Worm (Caenorhabditis elegans) whole organism, L4 larva: ENCODE data around the gene R04D3.3.

Source experiments
- D1046.2 ChIP-seq: fragments of 200-800 bp; sonication (Bioruptor generic); IDR thresholded peaks from 2 replicates; pipeline ENCODE4 v1.3.6; 2022; ENCODE audit warnings: missing genetic modification characterization, missing compliant biosample characterization
- F10B5.3 ChIP-seq: sonication (generic microtip); optimal IDR thresholded peaks from 2 replicates; lab custom pipeline; 2016; ENCODE audit warnings: mild to moderate bottlenecking, missing genetic modification characterization, missing compliant biosample characterization
- F37D6.2 ChIP-seq: sonication (generic microtip); optimal IDR thresholded peaks from 2 replicates; lab custom pipeline; 2016; ENCODE audit warnings: mild to moderate bottlenecking, missing genetic modification characterization, missing compliant biosample characterization
- F49E8.2 ChIP-seq: sonication (generic microtip); optimal IDR thresholded peaks from 2 replicates; lab custom pipeline; 2016; ENCODE audit warnings: missing compliant biosample characterization, mild to moderate bottlenecking, missing genetic modification characterization, borderline replicate concordance
- R02D3.7 ChIP-seq: fragments of 150-350 bp; sonication (generic microtip); optimal IDR thresholded peaks from 3 replicates; lab custom pipeline; 2014; ENCODE audit warnings: missing biosample characterization, missing genetic modification characterization
- T20F7.1 ChIP-seq: fragments of 200-800 bp; sonication (Bioruptor generic); optimal IDR thresholded peaks from 2 replicates; lab custom pipeline; 2018; ENCODE audit warnings: mild to moderate bottlenecking, missing genetic modification characterization, missing compliant biosample characterization
- T26A8.4 ChIP-seq: fragments of 200-800 bp; sonication (Bioruptor generic); IDR thresholded peaks from 2 replicates; pipeline ENCODE4 v1.3.6; 2022; ENCODE audit warnings: missing genetic modification characterization, missing compliant biosample characterization
- Y105C5A.15 ChIP-seq: fragments of 200-800 bp; sonication (Bioruptor generic); IDR thresholded peaks from 2 replicates; pipeline ENCODE4 v1.3.6; 2022; ENCODE audit warnings: missing genetic modification characterization, missing compliant biosample characterization
- ama-1 ChIP-seq: fragments of 150-350 bp; optimal IDR thresholded peaks from 2 replicates; lab custom pipeline; 2014; ENCODE audit warnings: inconsistent platforms, mixed read lengths
- arid-1 ChIP-seq: fragments of 200-800 bp; sonication (Bioruptor generic); conservative IDR thresholded peaks from 2 replicates; pipeline ENCODE4 v1.3.6; 2022; ENCODE audit warnings: missing genetic modification reagents, missing genetic modification characterization, missing compliant biosample characterization
- ces-1 ChIP-seq: fragments of 150-350 bp; sonication (generic microtip); optimal IDR thresholded peaks from 4 replicates; lab custom pipeline; 2014; ENCODE audit warnings: missing biosample characterization, missing genetic modification reagents, missing genetic modification characterization
- cey-2 ChIP-seq: sonication (generic microtip); optimal IDR thresholded peaks from 3 replicates; lab custom pipeline; 2017; ENCODE audit warnings: missing genetic modification characterization, mild to moderate bottlenecking, missing compliant biosample characterization, antibody characterized with exemption, borderline replicate concordance; ENCODE audit not compliant: insufficient read depth
- daf-16 ChIP-seq, 3 experiments: sonication (generic microtip); optimal IDR thresholded peaks; 2 replicates each; lab custom pipeline; 2016 to 2017; ENCODE audit warnings: missing genetic modification characterization in 3 of 3, missing genetic modification reagents in 3 of 3, mild to moderate bottlenecking in 2 of 3, missing compliant biosample characterization in 2 of 3, missing biosample characterization in 1 of 3, moderate library complexity in 1 of 3
- daf-19 ChIP-seq: fragments of 200-800 bp; sonication (Bioruptor generic); conservative IDR thresholded peaks from 2 replicates; pipeline ENCODE4 v1.3.6; 2022; ENCODE audit warnings: missing genetic modification characterization, missing compliant biosample characterization
- daf-8 ChIP-seq: fragments of 200-800 bp; sonication (Bioruptor generic); IDR thresholded peaks from 2 replicates; pipeline ENCODE4 v1.3.6; 2022; ENCODE audit warnings: missing genetic modification characterization, missing compliant biosample characterization
- dmd-6 ChIP-seq: fragments of 200-800 bp; sonication (Bioruptor generic); IDR thresholded peaks from 2 replicates; pipeline ENCODE4 v1.3.6; 2022; ENCODE audit warnings: missing genetic modification reagents, missing genetic modification characterization, missing compliant biosample characterization
- dmd-8 ChIP-seq: fragments of 200-800 bp; sonication (Bioruptor generic); IDR thresholded peaks from 2 replicates; pipeline ENCODE4 v1.3.6; 2022; ENCODE audit warnings: missing genetic modification characterization, missing compliant biosample characterization
- dmd-9 ChIP-seq: fragments of 200-800 bp; sonication (Bioruptor generic); IDR thresholded peaks from 2 replicates; pipeline ENCODE4 v1.3.6; 2022; ENCODE audit warnings: missing genetic modification reagents, missing genetic modification characterization, missing compliant biosample characterization
- dpl-1 ChIP-seq: fragments of 150-350 bp; optimal IDR thresholded peaks from 2 replicates; lab custom pipeline; 2014; ENCODE audit warnings: missing biosample characterization, missing genetic modification reagents, missing genetic modification characterization
- duxl-1 ChIP-seq: sonication (generic microtip); optimal IDR thresholded peaks from 2 replicates; lab custom pipeline; 2016; ENCODE audit warnings: mild to moderate bottlenecking, missing genetic modification characterization, moderate library complexity, missing compliant biosample characterization; ENCODE audit not compliant: poor library complexity
- dve-1 ChIP-seq: sonication (generic microtip); optimal IDR thresholded peaks from 2 replicates; lab custom pipeline; 2017; ENCODE audit warnings: antibody characterized with exemption, mild to moderate bottlenecking, missing genetic modification characterization, missing compliant biosample characterization; ENCODE audit not compliant: insufficient read depth
- egl-43 ChIP-seq: fragments of 200-800 bp; sonication (Bioruptor generic); IDR thresholded peaks from 2 replicates; pipeline ENCODE4 v1.3.6; 2022; ENCODE audit warnings: missing genetic modification reagents, missing genetic modification characterization, missing compliant biosample characterization
- fos-1 ChIP-seq: fragments of 150-350 bp; optimal IDR thresholded peaks from 2 replicates; lab custom pipeline; 2014; ENCODE audit warnings: missing biosample characterization, missing genetic modification characterization
- gei-8 ChIP-seq: fragments of 200-800 bp; sonication (Bioruptor generic); optimal IDR thresholded peaks from 2 replicates; lab custom pipeline; 2018; ENCODE audit warnings: mild to moderate bottlenecking, missing genetic modification characterization, missing compliant biosample characterization
- hif-1 ChIP-seq, 2 experiments: sonication (generic microtip); optimal IDR thresholded peaks; 2 replicates each; lab custom pipeline; 2016 to 2017; ENCODE audit warnings: missing compliant biosample characterization in 2 of 2, missing genetic modification characterization in 2 of 2, missing genetic modification reagents in 2 of 2, missing genotype in 2 of 2, mild to moderate bottlenecking in 1 of 2
- hlh-30 ChIP-seq: sonication (generic microtip); optimal IDR thresholded peaks from 2 replicates; lab custom pipeline; 2017; ENCODE audit warnings: antibody characterized with exemption, mild to moderate bottlenecking, missing genetic modification characterization, missing compliant biosample characterization; ENCODE audit not compliant: insufficient read depth
- jun-1 ChIP-seq: fragments of 150-350 bp; optimal IDR thresholded peaks from 2 replicates; lab custom pipeline; 2014; ENCODE audit warnings: missing biosample characterization, missing genetic modification reagents, missing genetic modification characterization
- lin-1 ChIP-seq: fragments of 200-800 bp; sonication (Bioruptor generic); IDR thresholded peaks from 2 replicates; pipeline ENCODE4 v1.3.6; 2022; ENCODE audit warnings: missing genetic modification reagents, missing genetic modification characterization, missing compliant biosample characterization
- lin-13 ChIP-seq: fragments of 150-350 bp; optimal IDR thresholded peaks from 2 replicates; lab custom pipeline; 2014; ENCODE audit warnings: missing biosample characterization, missing genetic modification reagents, missing genetic modification characterization
- lin-15B ChIP-seq: fragments of 150-350 bp; sonication (generic microtip); optimal IDR thresholded peaks from 3 replicates; lab custom pipeline; 2014; ENCODE audit warnings: missing biosample characterization, missing genetic modification characterization
- lin-29 ChIP-seq: fragments of 200-800 bp; sonication (Bioruptor generic); IDR thresholded peaks from 2 replicates; pipeline ENCODE4 v1.3.6; 2022; ENCODE audit warnings: missing genetic modification reagents, missing genetic modification characterization, missing compliant biosample characterization
- lir-3 ChIP-seq: sonication (generic microtip); optimal IDR thresholded peaks from 2 replicates; lab custom pipeline; 2016; ENCODE audit warnings: mild to moderate bottlenecking, missing genetic modification characterization, missing compliant biosample characterization
- lsy-2 ChIP-seq, 2 experiments: fragments of 150-350 bp in 1 of 2; sonication (generic microtip) in 1 of 2; optimal IDR thresholded peaks; 2 replicates each; lab custom pipeline; 2014 to 2017; ENCODE audit warnings: missing biosample characterization in 2 of 2, missing genetic modification characterization in 2 of 2
- madf-5 ChIP-seq, 2 experiments: fragments of 200-800 bp; sonication (Bioruptor generic); IDR thresholded peaks; 2 replicates each; pipeline ENCODE4 v1.3.6; 2022; ENCODE audit warnings: missing compliant biosample characterization in 2 of 2, missing genetic modification characterization in 2 of 2
- mes-2 ChIP-seq: sonication (generic microtip); optimal IDR thresholded peaks from 2 replicates; lab custom pipeline; 2016; ENCODE audit warnings: missing genotype, mild to moderate bottlenecking, missing genetic modification characterization, missing compliant biosample characterization; ENCODE audit not compliant: poor library complexity, severe bottlenecking
- nhr-25 ChIP-seq: sonication (generic microtip); optimal IDR thresholded peaks from 2 replicates; lab custom pipeline; 2017; ENCODE audit warnings: missing genetic modification characterization, mild to moderate bottlenecking, missing compliant biosample characterization, antibody characterized with exemption, moderate library complexity, borderline replicate concordance; ENCODE audit not compliant: insufficient read depth
- nhr-42 ChIP-seq: fragments of 200-800 bp; sonication (Bioruptor generic); IDR thresholded peaks from 2 replicates; pipeline ENCODE4 v1.3.6; 2022; ENCODE audit warnings: missing genetic modification characterization, missing compliant biosample characterization
- pha-4 ChIP-seq, 2 experiments: fragments of 150-350 bp in 1 of 2; fragments of 200-800 bp in 1 of 2; sonication (Bioruptor generic) in 1 of 2; IDR thresholded peaks in 1 of 2; optimal IDR thresholded peaks in 1 of 2; 2 replicates each; pipeline versions ENCODE4 v1.3.6 to Lab custom; 2014 to 2022; ENCODE audit warnings: missing genetic modification characterization in 2 of 2, missing genetic modification reagents in 2 of 2, missing biosample characterization in 1 of 2, missing compliant biosample characterization in 1 of 2
- skn-1 ChIP-seq: fragments of 150-350 bp; optimal IDR thresholded peaks from 2 replicates; lab custom pipeline; 2014; ENCODE audit warnings: missing biosample characterization, missing genetic modification characterization
- spr-1 ChIP-seq: sonication (generic microtip); optimal IDR thresholded peaks from 2 replicates; lab custom pipeline; 2016; ENCODE audit warnings: mild to moderate bottlenecking, missing genetic modification characterization, missing compliant biosample characterization
- unc-130 ChIP-seq: sonication (generic microtip); optimal IDR thresholded peaks from 2 replicates; lab custom pipeline; 2016; ENCODE audit warnings: missing genetic modification reagents, missing genetic modification characterization, missing compliant biosample characterization
- unc-39 ChIP-seq: sonication (generic microtip); optimal IDR thresholded peaks from 2 replicates; lab custom pipeline; 2017; ENCODE audit warnings: missing biosample characterization, missing genetic modification characterization
- unc-62 ChIP-seq, 3 experiments: fragments of 150-350 bp in 1 of 3; sonication (generic microtip); optimal IDR thresholded peaks in 2 of 3; peaks in 1 of 3; 1 replicate in 1 of 3; 2 replicates in 2 of 3; lab custom pipeline; 2014 to 2017; ENCODE audit warnings: missing biosample characterization in 3 of 3, missing genetic modification characterization in 3 of 3, missing genetic modification reagents in 3 of 3, missing genotype in 1 of 3
- zfp-2 ChIP-seq: sonication (generic microtip); optimal IDR thresholded peaks from 2 replicates; lab custom pipeline; 2016; ENCODE audit warnings: mild to moderate bottlenecking, missing genetic modification characterization, missing compliant biosample characterization
- zip-11 ChIP-seq: fragments of 200-800 bp; sonication (Bioruptor generic); IDR thresholded peaks from 2 replicates; pipeline ENCODE4 v1.3.6; 2022; ENCODE audit warnings: missing genetic modification characterization, missing compliant biosample characterization
- ztf-11 ChIP-seq: fragments of 150-350 bp; optimal IDR thresholded peaks from 2 replicates; lab custom pipeline; 2014; ENCODE audit warnings: missing biosample characterization, missing genetic modification characterization
- ztf-7 ChIP-seq: fragments of 150-350 bp; optimal IDR thresholded peaks from 2 replicates; lab custom pipeline; 2014; ENCODE audit warnings: missing biosample characterization, missing genetic modification characterization

Gene R04D3.3

DNA sequence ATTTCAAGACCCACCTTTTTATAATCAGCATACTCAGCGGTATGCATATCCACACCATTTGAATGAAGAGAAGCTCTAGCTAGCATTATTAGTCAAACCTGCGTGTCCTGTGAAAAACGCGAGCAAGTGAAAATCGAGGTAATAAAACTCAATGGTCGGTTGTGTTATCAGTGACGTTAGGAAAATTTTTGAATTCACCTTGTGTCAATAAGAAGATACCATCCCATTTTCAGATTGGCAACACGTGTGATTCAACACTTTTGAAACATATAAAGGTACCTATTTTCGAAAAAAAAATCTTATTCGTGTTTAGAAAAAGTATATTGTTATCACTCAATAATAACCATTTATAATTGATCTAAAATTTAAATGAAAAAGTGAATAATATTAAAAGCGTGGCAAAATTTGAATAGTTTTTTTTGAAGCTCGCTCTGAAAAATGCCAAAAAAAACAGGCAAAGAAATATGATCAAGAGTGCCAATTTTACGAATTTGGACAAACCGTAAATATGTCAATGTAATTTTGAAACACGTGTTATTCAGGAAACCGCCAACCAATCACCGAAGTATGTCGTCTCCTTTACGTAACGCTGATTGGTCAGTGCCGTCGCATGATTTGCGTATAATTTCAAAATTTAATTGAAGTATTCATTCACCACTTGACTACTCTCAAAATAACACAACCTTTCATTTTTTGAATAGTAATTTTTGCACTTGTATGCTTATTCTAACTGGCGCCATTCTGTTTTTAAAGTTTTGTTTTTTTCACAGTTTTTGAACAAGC is 21.4 kb upstream of the R04D3.3 start, which contains the start of gene F46G10.1:
F46G10.1 (minus strand) TSS at position 115 of the 783 bp plus-strand sequence.
- TF ChIP-seq R02D3.7 = no peak
- TF ChIP-seq egl-43 (GFP tag; lab: Robert Waterston, UW) = no peak
- no peak for TF ChIP-seq nhr-42 (GFP tag; lab: Robert Waterston, UW)
- no peak for TF ChIP-seq cey-2 (tag; lab: Kevin White, UChicago)
- no peak for TF ChIP-seq lin-13 (GFP tag; lab: Kevin White, UChicago)
- TF ChIP-seq dmd-9 (GFP tag; lab: Robert Waterston, UW) = no peak
- no peak for TF ChIP-seq ztf-11 (tag; lab: Kevin White, UChicago)
- TF ChIP-seq duxl-1 (tag; lab: Kevin White, UChicago) = no peak
- TF ChIP-seq daf-19 = no peak
- no peak for TF ChIP-seq arid-1
- no peak for TF ChIP-seq ces-1 (GFP tag; lab: Kevin White, UChicago)
- TF ChIP-seq madf-5 (GFP tag; IDR thresholded peaks at IDR 0.05; lab: Robert Waterston, UW) = no peak
- TF ChIP-seq zfp-2 (tag; lab: Kevin White, UChicago) = no peak
- no peak for TF ChIP-seq T26A8.4
- no peak for TF ChIP-seq unc-130 (GFP tag; lab: Kevin White, UChicago)
- no peak for TF ChIP-seq F10B5.3 (tag; lab: Kevin White, UChicago)
- TF ChIP-seq dpl-1 (GFP tag; lab: Kevin White, UChicago) = no peak
- no peak for TF ChIP-seq pha-4 (GFP tag; IDR thresholded peaks at IDR 0.05; lab: Robert Waterston, UW)
- no peak for TF ChIP-seq pha-4 (tag; optimal IDR thresholded peaks at IDR 0.05; lab: Kevin White, UChicago)
- TF ChIP-seq lin-1 = no peak
- TF ChIP-seq lin-29 (GFP tag; lab: Robert Waterston, UW) = no peak
- no peak for TF ChIP-seq hif-1 (tag; optimal IDR thresholded peaks at IDR 0.05; lab: Kevin White, UChicago)
- TF ChIP-seq lir-3 (tag; lab: Kevin White, UChicago) = no peak
- TF ChIP-seq mes-2 (tag; lab: Kevin White, UChicago) = no peak
- TF ChIP-seq lin-15B (tag; lab: Kevin White, UChicago) = no peak
- TF ChIP-seq spr-1 = no peak
- peak; percentile 70 for TF ChIP-seq dve-1 (tag; lab: Kevin White, UChicago)
- peak; percentile 26 for TF ChIP-seq ztf-7 (tag; lab: Kevin White, UChicago)
- no peak for TF ChIP-seq Y105C5A.15 (GFP tag; lab: Robert Waterston, UW)
- TF ChIP-seq jun-1 = no peak
- no peak for TF ChIP-seq F37D6.2 (tag; lab: Kevin White, UChicago)
- no peak for TF ChIP-seq F49E8.2
- TF ChIP-seq dmd-8 = no peak
- no peak for TF ChIP-seq gei-8 (GFP tag; lab: Kevin White, UChicago)
- TF ChIP-seq ama-1 (lab: Kevin White, UChicago) = no peak
- TF ChIP-seq fos-1 (tag; lab: Kevin White, UChicago) = no peak
- TF ChIP-seq daf-8 (GFP tag; lab: Robert Waterston, UW) = no peak
- TF ChIP-seq hlh-30 = peak; percentile 21
- peak; percentile 78 for TF ChIP-seq dmd-6 (GFP tag; lab: Robert Waterston, UW)
- TF ChIP-seq nhr-25 = no peak
- no peak for TF ChIP-seq unc-39 (tag; lab: Kevin White, UChicago)
- TF ChIP-seq daf-16 (GFP tag; optimal IDR thresholded peaks at IDR 0.05; lab: Kevin White, UChicago) = no peak
- peak; percentile 93 for TF ChIP-seq daf-16 (tag; optimal IDR thresholded peaks at IDR 0.05; lab: Kevin White, UChicago)
- no peak for TF ChIP-seq lsy-2 (tag; optimal IDR thresholded peaks at IDR 0.05; lab: Kevin White, UChicago)
- no peak for TF ChIP-seq zip-11 (GFP tag; lab: Robert Waterston, UW)
- TF ChIP-seq T20F7.1 (GFP tag; lab: Kevin White, UChicago) = no peak
- peak in 1 of 2 experiments; percentile 1 for TF ChIP-seq unc-62 (GFP tag; optimal IDR thresholded peaks at IDR 0.05 in 1 of 2; lab: Kevin White, UChicago)
- no peak for TF ChIP-seq unc-62 (tag; optimal IDR thresholded peaks at IDR 0.05; lab: Kevin White, UChicago)
- TF ChIP-seq skn-1 = no peak
- no peak for TF ChIP-seq D1046.2 (GFP tag; lab: Robert Waterston, UW)
